Worm (Caenorhabditis elegans) whole organism, young adult: Measurements from ENCODE around the gene F10E9.3.

ENCODE experiments used
- egl-18 ChIP-seq: fragments of 200-800 bp; sonication (Bioruptor generic); IDR thresholded peaks from 2 replicates; pipeline ENCODE4 v1.3.6; 2022; ENCODE audit warnings: missing genetic modification reagents, missing genetic modification characterization, missing compliant biosample characterization
- nhr-27 ChIP-seq: fragments of 200-800 bp; sonication (Bioruptor generic); optimal IDR thresholded peaks from 2 replicates; lab custom pipeline; 2018; ENCODE audit warnings: mild to moderate bottlenecking, missing genetic modification characterization, moderate library complexity, missing compliant biosample characterization
- rec-8 ChIP-seq, 2 experiments: sonication (generic microtip); optimal IDR thresholded peaks; 2 replicates each; lab custom pipeline; 2016; ENCODE audit warnings: mild to moderate bottlenecking in 2 of 2, missing genetic modification characterization in 2 of 2, missing genetic modification reagents in 2 of 2, missing genotype in 2 of 2, missing biosample characterization in 1 of 2, missing compliant biosample characterization in 1 of 2, moderate library complexity in 1 of 2
- snpc-1.3 ChIP-seq: sonication (generic microtip); optimal IDR thresholded peaks from 2 replicates; lab custom pipeline; 2017; ENCODE audit warnings: missing genetic modification characterization, mild to moderate bottlenecking, missing compliant biosample characterization, antibody characterized with exemption, moderate library complexity, missing genotype, missing genetic modification reagents; ENCODE audit not compliant: insufficient read depth
- unc-62 ChIP-seq: fragments of 150-350 bp; optimal IDR thresholded peaks from 2 replicates; lab custom pipeline; 2014; ENCODE audit warnings: missing biosample characterization, missing genetic modification reagents, missing genetic modification characterization

ce11 chrIII:8324412-8324811, 13.6 kb downstream of the F10E9.3 start, which contains the start of gene F10E9.12:
- TF ChIP-seq nhr-27 (tag; lab: Kevin White, UChicago) (no peak), snpc-1.3 (no peak), rec-8 (tag; optimal IDR thresholded peaks at IDR 0.05; lab: Kevin White, UChicago) (no peak), egl-18 (GFP tag; lab: Robert Waterston, UW) (no peak), unc-62 (GFP tag; lab: Kevin White, UChicago) (no peak)
